Fruit fly (Drosophila melanogaster): ENCODE results near the gene AlaRS.

The AlaRS gene

dm6 chr2L:8381508-8382036, at the start of gene AlaRS:
AlaRS (minus strand) TSS chr2L:8381764.
- TF ChIP-seq CG14711 (tag; optimal IDR thresholded peaks at IDR 0.05), result peak; percentile 52
- peak; percentile 30 for TF ChIP-seq Crg-1 (GFP tag; optimal IDR thresholded peaks at IDR 0.05)
- peak; percentile 34 for TF ChIP-seq toe (GFP tag; optimal IDR thresholded peaks at IDR 0.05)
- no peak for TF ChIP-seq Hr96 (GFP tag; optimal IDR thresholded peaks at IDR 0.05)
- TF ChIP-seq tj (GFP tag; optimal IDR thresholded peaks at IDR 0.05), result peak; percentile 69
- TF ChIP-seq CG7101 (tag; optimal IDR thresholded peaks at IDR 0.05), result peak; percentile 51
- no peak for TF ChIP-seq Clk (GFP tag; optimal IDR thresholded peaks at IDR 0.05)
- TF ChIP-seq pad (GFP tag; optimal IDR thresholded peaks at IDR 0.05), result no peak
- TF ChIP-seq kay (GFP tag; ENCODE audit: borderline replicate concordance), result peak; percentile 87
- peak; percentile 61 for TF ChIP-seq CG12768 (GFP tag; optimal IDR thresholded peaks at IDR 0.05)
- peak; percentile 40 for TF ChIP-seq CG1620 (GFP tag; optimal IDR thresholded peaks at IDR 0.05)
- peak; percentile 90 for TF ChIP-seq Mnt (GFP tag; optimal IDR thresholded peaks at IDR 0.05)
- TF ChIP-seq cic (GFP tag; optimal IDR thresholded peaks at IDR 0.05), result peak; percentile 24
- no peak for TF ChIP-seq cnc (optimal IDR thresholded peaks at IDR 0.05)
- TF ChIP-seq CG33017 (tag; optimal IDR thresholded peaks at IDR 0.05), result peak; percentile 60
- TF ChIP-seq CG11617 (GFP tag; optimal IDR thresholded peaks at IDR 0.05), result peak; percentile 70
- TF ChIP-seq bab1 (GFP tag; optimal IDR thresholded peaks at IDR 0.05), result peak; percentile 71
- TF ChIP-seq CG7045 (GFP tag; optimal IDR thresholded peaks at IDR 0.05), result peak; percentile 29
- peak; percentile 37 for TF ChIP-seq CG5204 (GFP tag; optimal IDR thresholded peaks at IDR 0.05)
- TF ChIP-seq ovo (GFP tag; optimal IDR thresholded peaks at IDR 0.05), result no peak

DNA sequence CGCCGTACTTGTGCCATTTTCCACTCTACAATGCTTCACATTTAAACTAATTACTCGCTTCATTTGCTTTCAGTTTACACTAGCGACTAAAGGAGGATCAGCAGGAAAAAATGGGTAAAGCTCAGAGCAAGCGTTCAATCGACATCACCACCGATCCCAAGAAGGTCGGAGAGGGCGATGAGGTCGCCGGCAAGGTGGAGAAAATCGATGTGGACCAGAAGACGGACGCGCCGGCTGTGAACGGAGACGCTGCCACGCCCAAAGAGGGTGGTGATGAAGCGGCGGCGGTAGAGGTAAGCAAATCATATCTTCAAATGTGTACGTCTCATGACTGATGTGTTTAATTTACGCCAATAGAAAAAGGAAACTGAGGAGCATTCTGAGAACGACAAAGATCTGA, 45.2 kb upstream of the AlaRS start:
- no peak for TF ChIP-seq ovo (GFP tag; optimal IDR thresholded peaks at IDR 0.05)

dm6 chr2L:8425962-8426759, 44.6 kb upstream of the AlaRS start:
- TF ChIP-seq CG12768 (GFP tag; optimal IDR thresholded peaks at IDR 0.05), result no peak
- TF ChIP-seq cic (GFP tag; optimal IDR thresholded peaks at IDR 0.05), result no peak
- TF ChIP-seq bab1 (GFP tag; optimal IDR thresholded peaks at IDR 0.05), result peak; percentile 30
- peak; percentile 42 for TF ChIP-seq CG33017 (tag; optimal IDR thresholded peaks at IDR 0.05)
- no peak for TF ChIP-seq CG1620 (GFP tag; optimal IDR thresholded peaks at IDR 0.05)
- TF ChIP-seq tj (GFP tag; optimal IDR thresholded peaks at IDR 0.05), result peak; percentile 67
- TF ChIP-seq CG7101 (tag; optimal IDR thresholded peaks at IDR 0.05), result no peak
- TF ChIP-seq CG7045 (GFP tag; optimal IDR thresholded peaks at IDR 0.05), result no peak
- TF ChIP-seq kay (GFP tag; ENCODE audit: borderline replicate concordance), result peak; percentile 92
- no peak for TF ChIP-seq ovo (GFP tag; optimal IDR thresholded peaks at IDR 0.05)
- no peak for TF ChIP-seq cnc (optimal IDR thresholded peaks at IDR 0.05)
- no peak for TF ChIP-seq CG11617 (GFP tag; optimal IDR thresholded peaks at IDR 0.05)
- no peak for TF ChIP-seq pad (GFP tag; optimal IDR thresholded peaks at IDR 0.05)
- TF ChIP-seq Mnt (GFP tag; optimal IDR thresholded peaks at IDR 0.05), result no peak
- no peak for TF ChIP-seq CG5204 (GFP tag; optimal IDR thresholded peaks at IDR 0.05)
- no peak for TF ChIP-seq toe (GFP tag; optimal IDR thresholded peaks at IDR 0.05)
- no peak for TF ChIP-seq Clk (GFP tag; optimal IDR thresholded peaks at IDR 0.05)
- no peak for TF ChIP-seq Crg-1 (GFP tag; optimal IDR thresholded peaks at IDR 0.05)
- peak; percentile 5 for TF ChIP-seq CG14711 (tag; optimal IDR thresholded peaks at IDR 0.05)
- TF ChIP-seq Hr96 (GFP tag; optimal IDR thresholded peaks at IDR 0.05), result no peak

DNA sequence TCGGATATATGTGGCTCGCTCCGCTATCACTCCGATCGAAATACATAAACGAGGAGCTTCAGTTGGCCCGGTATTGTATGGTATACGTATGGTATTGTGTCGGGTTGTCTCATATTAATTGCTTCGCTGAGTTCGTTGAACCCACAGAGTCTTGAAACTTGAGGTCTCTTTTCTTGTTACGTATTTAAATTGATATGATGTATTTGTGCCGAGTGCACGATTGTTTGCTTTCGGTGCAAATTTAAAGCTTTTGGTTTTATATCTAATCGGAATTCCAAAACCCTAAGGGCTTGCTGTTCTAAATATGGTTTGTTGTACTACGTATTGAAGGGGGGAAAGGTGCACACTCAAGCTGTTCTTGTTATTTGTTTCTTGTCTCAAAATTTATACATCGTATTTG, 43.6 kb upstream of the AlaRS start:
- TF ChIP-seq pad (GFP tag; optimal IDR thresholded peaks at IDR 0.05) (no peak), CG7101 (tag; optimal IDR thresholded peaks at IDR 0.05) (no peak), kay (GFP tag; ENCODE audit: borderline replicate concordance) (peak; percentile 36), CG5204 (GFP tag; optimal IDR thresholded peaks at IDR 0.05) (no peak), tj (GFP tag; optimal IDR thresholded peaks at IDR 0.05) (peak; percentile 77), bab1 (GFP tag; optimal IDR thresholded peaks at IDR 0.05) (no peak), CG12768 (GFP tag; optimal IDR thresholded peaks at IDR 0.05) (no peak), CG7045 (GFP tag; optimal IDR thresholded peaks at IDR 0.05) (no peak)

- TF ChIP-seq CG12768 (GFP tag; optimal IDR thresholded peaks at IDR 0.05), result no peak
- TF ChIP-seq ovo (GFP tag; optimal IDR thresholded peaks at IDR 0.05), result no peak
- no peak for TF ChIP-seq CG7101 (tag; optimal IDR thresholded peaks at IDR 0.05)
- no peak for TF ChIP-seq CG33017 (tag; optimal IDR thresholded peaks at IDR 0.05)
- no peak for TF ChIP-seq CG1620 (GFP tag; optimal IDR thresholded peaks at IDR 0.05)
- no peak for TF ChIP-seq pad (GFP tag; optimal IDR thresholded peaks at IDR 0.05)
- no peak for TF ChIP-seq bab1 (GFP tag; optimal IDR thresholded peaks at IDR 0.05)
- TF ChIP-seq Hr96 (GFP tag; optimal IDR thresholded peaks at IDR 0.05), result no peak
- TF ChIP-seq kay (GFP tag; ENCODE audit: borderline replicate concordance), result no peak
- TF ChIP-seq CG14711 (tag; optimal IDR thresholded peaks at IDR 0.05), result no peak
- no peak for TF ChIP-seq cnc (optimal IDR thresholded peaks at IDR 0.05)
- TF ChIP-seq cic (GFP tag; optimal IDR thresholded peaks at IDR 0.05), result no peak
- no peak for TF ChIP-seq CG5204 (GFP tag; optimal IDR thresholded peaks at IDR 0.05)
- no peak for TF ChIP-seq tj (GFP tag; optimal IDR thresholded peaks at IDR 0.05)
These were observed 43.2 kb upstream of the AlaRS start for dm6 chr2L:8424662-8425208.

dm6 chr2L:8424090-8424470, 42.5 kb upstream of the AlaRS start:
- TF ChIP-seq bab1 (GFP tag; optimal IDR thresholded peaks at IDR 0.05) (no peak), cnc (optimal IDR thresholded peaks at IDR 0.05) (no peak), CG11617 (GFP tag; optimal IDR thresholded peaks at IDR 0.05) (no peak), ovo (GFP tag; optimal IDR thresholded peaks at IDR 0.05) (no peak), toe (GFP tag; optimal IDR thresholded peaks at IDR 0.05) (no peak), kay (GFP tag; ENCODE audit: borderline replicate concordance) (no peak), Hr96 (GFP tag; optimal IDR thresholded peaks at IDR 0.05) (no peak), Clk (GFP tag; optimal IDR thresholded peaks at IDR 0.05) (no peak), Mnt (GFP tag; optimal IDR thresholded peaks at IDR 0.05) (no peak), pad (GFP tag; optimal IDR thresholded peaks at IDR 0.05) (no peak), cic (GFP tag; optimal IDR thresholded peaks at IDR 0.05) (no peak), CG7101 (tag; optimal IDR thresholded peaks at IDR 0.05) (no peak), CG14711 (tag; optimal IDR thresholded peaks at IDR 0.05) (no peak)
